Fruit fly (Drosophila melanogaster) whole organism, embryonic: ENCODE results near the gene Hrd3.
A peak's percentile ranks its signal among the peaks of the same experiment; 100 is the strongest.

Experiments
- CG10147 ChIP-seq: fragments of 200-800 bp; sonication (Bioruptor generic); optimal IDR thresholded peaks from 2 replicates; lab custom pipeline; 2019; ENCODE audit warnings: missing biosample characterization, mild to moderate bottlenecking, missing genetic modification characterization, moderate library complexity
- CG1024 ChIP-seq: fragments of 200-800 bp; sonication (Bioruptor generic); IDR thresholded peaks from 2 replicates; pipeline ENCODE4 v1.3.6; 2022; ENCODE audit warnings: missing biosample characterization, missing genetic modification characterization
- CG11085 ChIP-seq: fragments of 200-800 bp; sonication (Bioruptor generic); IDR thresholded peaks from 2 replicates; pipeline ENCODE4 v1.3.6; 2022; ENCODE audit warnings: missing biosample characterization, missing genetic modification characterization
- CG12155 ChIP-seq: fragments of 200-800 bp; sonication (Bioruptor generic); optimal IDR thresholded peaks from 3 replicates; lab custom pipeline; 2016; ENCODE audit warnings: missing biosample characterization, missing genetic modification characterization
- CG13424 ChIP-seq: fragments of 200-800 bp; sonication (Bioruptor generic); optimal IDR thresholded peaks from 2 replicates; lab custom pipeline; 2019; ENCODE audit warnings: missing biosample characterization, mild to moderate bottlenecking, missing genetic modification characterization, moderate library complexity
- CG14441 ChIP-seq: fragments of 200-800 bp; sonication (Bioruptor generic); IDR thresholded peaks from 2 replicates; pipeline ENCODE4 v1.3.6; 2022; ENCODE audit warnings: missing biosample characterization, missing genetic modification characterization
- CG15601 ChIP-seq: fragments of 200-800 bp; sonication (Bioruptor generic); optimal IDR thresholded peaks from 3 replicates; lab custom pipeline; 2019; ENCODE audit warnings: missing biosample characterization, mild to moderate bottlenecking, missing genetic modification characterization, moderate library complexity
- CG1603 ChIP-seq: fragments of 200-800 bp; sonication (Bioruptor generic); optimal IDR thresholded peaks from 2 replicates; lab custom pipeline; 2019; ENCODE audit warnings: missing biosample characterization, mild to moderate bottlenecking, missing genetic modification characterization, moderate library complexity
- CG17361 ChIP-seq: fragments of 200-800 bp; sonication (Bioruptor generic); IDR thresholded peaks from 3 replicates; pipeline ENCODE4 v1.3.6; 2022; ENCODE audit warnings: missing biosample characterization, missing genetic modification characterization
- CG1792 ChIP-seq: fragments of 200-800 bp; sonication (Bioruptor generic); optimal IDR thresholded peaks from 2 replicates; lab custom pipeline; 2016; ENCODE audit warnings: missing biosample characterization, missing genetic modification characterization
- CG2120 ChIP-seq: fragments of 200-800 bp; sonication (Bioruptor generic); optimal IDR thresholded peaks from 3 replicates; lab custom pipeline; 2016; ENCODE audit warnings: missing biosample characterization, missing genetic modification characterization
- CG2199 ChIP-seq: fragments of 200-800 bp; sonication (Bioruptor generic); IDR thresholded peaks from 3 replicates; pipeline ENCODE4 v1.3.6; 2022; ENCODE audit warnings: missing biosample characterization, missing genetic modification characterization
- CG31388 ChIP-seq: fragments of 200-800 bp; sonication (Bioruptor generic); optimal IDR thresholded peaks from 2 replicates; lab custom pipeline; 2016; ENCODE audit warnings: missing biosample characterization, missing genetic modification characterization
- CG34376 ChIP-seq: fragments of 200-800 bp; sonication (Bioruptor generic); optimal IDR thresholded peaks from 2 replicates; lab custom pipeline; 2018; ENCODE audit warnings: missing biosample characterization, mild to moderate bottlenecking, missing genetic modification characterization
- CG4282 ChIP-seq: fragments of 200-800 bp; sonication (Bioruptor generic); optimal IDR thresholded peaks from 2 replicates; lab custom pipeline; 2016; ENCODE audit warnings: missing biosample characterization, missing genetic modification characterization
- CG4360 ChIP-seq: fragments of 200-800 bp; sonication (Bioruptor generic); IDR thresholded peaks from 2 replicates; pipeline ENCODE4 v1.3.6; 2022; ENCODE audit warnings: missing biosample characterization, missing genetic modification characterization
- CG4707 ChIP-seq: fragments of 200-800 bp; sonication (Bioruptor generic); optimal IDR thresholded peaks from 2 replicates; lab custom pipeline; 2018; ENCODE audit warnings: missing biosample characterization, mild to moderate bottlenecking, missing genetic modification characterization, moderate library complexity
- CG6654 ChIP-seq: fragments of 200-800 bp; sonication (Bioruptor generic); optimal IDR thresholded peaks from 2 replicates; lab custom pipeline; 2017; ENCODE audit warnings: missing biosample characterization, mild to moderate bottlenecking, missing genetic modification characterization
- CG7786 ChIP-seq: fragments of 200-800 bp; sonication (Bioruptor generic); optimal IDR thresholded peaks from 2 replicates; lab custom pipeline; 2016; ENCODE audit warnings: missing biosample characterization, missing genetic modification characterization
- CG8388 ChIP-seq: fragments of 200-800 bp; sonication (Bioruptor generic); optimal IDR thresholded peaks from 2 replicates; lab custom pipeline; 2019; ENCODE audit warnings: missing biosample characterization, mild to moderate bottlenecking, missing genetic modification characterization, moderate library complexity
- CG9215 ChIP-seq: fragments of 200-800 bp; sonication (Bioruptor generic); IDR thresholded peaks from 2 replicates; pipeline ENCODE4 v1.3.6; 2022; ENCODE audit warnings: missing biosample characterization, missing genetic modification characterization
- CG9609 ChIP-seq: fragments of 200-800 bp; sonication (Bioruptor generic); optimal IDR thresholded peaks from 3 replicates; lab custom pipeline; 2016; ENCODE audit warnings: missing biosample characterization, missing genetic modification characterization
- Camta ChIP-seq: fragments of 200-800 bp; sonication (Bioruptor generic); optimal IDR thresholded peaks from 2 replicates; lab custom pipeline; 2016; ENCODE audit warnings: missing biosample characterization, missing genetic modification characterization
- Dip3 ChIP-seq: fragments of 200-800 bp; sonication (Bioruptor generic); optimal IDR thresholded peaks from 3 replicates; lab custom pipeline; 2016; ENCODE audit warnings: missing biosample characterization, missing genetic modification characterization
- ERR ChIP-seq: fragments of 200-800 bp; sonication (Bioruptor generic); optimal IDR thresholded peaks from 2 replicates; lab custom pipeline; 2016; ENCODE audit warnings: missing biosample characterization, missing genetic modification characterization
- HLH54F ChIP-seq: fragments of 200-800 bp; sonication (Bioruptor generic); optimal IDR thresholded peaks from 3 replicates; lab custom pipeline; 2016; ENCODE audit warnings: missing biosample characterization, missing genetic modification characterization
- HmgZ ChIP-seq: fragments of 200-800 bp; sonication (Bioruptor generic); optimal IDR thresholded peaks from 2 replicates; lab custom pipeline; 2018; ENCODE audit warnings: missing biosample characterization, mild to moderate bottlenecking, missing genetic modification characterization
- Lpt ChIP-seq: fragments of >200 bp; optimal IDR thresholded peaks from 2 replicates; lab custom pipeline; 2018; ENCODE audit warnings: missing biosample characterization, missing genetic modification characterization
- Med ChIP-seq: fragments of 200-800 bp; sonication (Bioruptor generic); peaks from one replicate; lab custom pipeline; 2016; ENCODE audit warnings: missing biosample characterization, missing genetic modification characterization, mild to moderate bottlenecking, inconsistent platforms, moderate library complexity
- Nf-YB ChIP-seq: fragments of 200-800 bp; sonication (Bioruptor generic); optimal IDR thresholded peaks from 3 replicates; lab custom pipeline; 2019; ENCODE audit warnings: missing biosample characterization, mild to moderate bottlenecking, missing genetic modification characterization, moderate library complexity
- Tbp ChIP-seq: fragments of >200 bp; optimal IDR thresholded peaks from 2 replicates; lab custom pipeline; 2018; ENCODE audit warnings: missing biosample characterization, missing genetic modification characterization
- ab ChIP-seq: fragments of 200-800 bp; sonication (Bioruptor generic); optimal IDR thresholded peaks from 2 replicates; lab custom pipeline; 2016; ENCODE audit warnings: missing biosample characterization, missing genetic modification characterization
- aop ChIP-seq: fragments of 200-800 bp; sonication (Bioruptor generic); IDR thresholded peaks from 2 replicates; pipeline ENCODE4 v1.3.6; 2022; ENCODE audit warnings: missing biosample characterization, missing genetic modification characterization
- ato ChIP-seq: fragments of 200-800 bp; sonication (Bioruptor generic); IDR thresholded peaks from 2 replicates; pipeline ENCODE4 v1.3.6; 2022; ENCODE audit warnings: missing biosample characterization, missing genetic modification characterization; ENCODE audit not compliant: partially characterized antibody
- cato ChIP-seq: fragments of 200-800 bp; sonication (Bioruptor generic); optimal IDR thresholded peaks from 2 replicates; lab custom pipeline; 2016; ENCODE audit warnings: missing biosample characterization, missing genetic modification characterization, borderline replicate concordance
- dysf ChIP-seq: fragments of 200-800 bp; sonication (Bioruptor generic); IDR thresholded peaks from 3 replicates; pipeline ENCODE4 v1.3.6; 2022; ENCODE audit warnings: missing biosample characterization, missing genetic modification characterization
- kni ChIP-seq: fragments of 200-800 bp; sonication (Bioruptor generic); optimal IDR thresholded peaks from 3 replicates; lab custom pipeline; 2017; ENCODE audit warnings: mild to moderate bottlenecking, missing biosample characterization, missing genetic modification reagents, missing genetic modification characterization
- lab ChIP-seq: fragments of 200-800 bp; sonication (Bioruptor generic); optimal IDR thresholded peaks from 3 replicates; lab custom pipeline; 2017; ENCODE audit warnings: missing biosample characterization, missing genetic modification characterization, mild to moderate bottlenecking, moderate library complexity, missing genetic modification reagents
- nom ChIP-seq: fragments of 200-800 bp; sonication (Bioruptor generic); optimal IDR thresholded peaks from 2 replicates; lab custom pipeline; 2017; ENCODE audit warnings: missing biosample characterization, missing genetic modification characterization, mild to moderate bottlenecking, moderate library complexity, missing genetic modification reagents
- pros ChIP-seq: fragments of 200-800 bp; sonication (Bioruptor generic); optimal IDR thresholded peaks from 3 replicates; lab custom pipeline; 2019; ENCODE audit warnings: missing biosample characterization, mild to moderate bottlenecking, missing genetic modification characterization, moderate library complexity
- psq ChIP-seq: fragments of 200-800 bp; sonication (Bioruptor generic); optimal IDR thresholded peaks from 2 replicates; lab custom pipeline; 2017; ENCODE audit warnings: missing biosample characterization, missing genetic modification characterization
- run ChIP-seq: fragments of 200-800 bp; sonication (Bioruptor generic); optimal IDR thresholded peaks from 3 replicates; lab custom pipeline; 2018; ENCODE audit warnings: missing biosample characterization, mild to moderate bottlenecking, missing genetic modification characterization
- seq ChIP-seq: fragments of 200-800 bp; sonication (Bioruptor generic); IDR thresholded peaks from 2 replicates; pipeline ENCODE4 v1.3.6; 2022; ENCODE audit warnings: missing biosample characterization, missing genetic modification characterization
- slou ChIP-seq: fragments of 200-800 bp; sonication (Bioruptor generic); optimal IDR thresholded peaks from 3 replicates; lab custom pipeline; 2016; ENCODE audit warnings: missing biosample characterization, missing genetic modification characterization
- tap ChIP-seq: fragments of 200-800 bp; optimal IDR thresholded peaks from 3 replicates; lab custom pipeline; 2019; ENCODE audit warnings: missing biosample characterization, mild to moderate bottlenecking, missing genetic modification characterization, moderate library complexity
- wor ChIP-seq: fragments of 200-800 bp; sonication (Bioruptor generic); IDR thresholded peaks from 2 replicates; pipeline ENCODE4 v1.3.6; 2022; ENCODE audit warnings: missing biosample characterization, missing genetic modification characterization
- zen2 ChIP-seq: fragments of 200-800 bp; sonication (Bioruptor generic); IDR thresholded peaks from 3 replicates; pipeline ENCODE4 v1.3.6; 2022; ENCODE audit warnings: missing biosample characterization, missing genetic modification characterization; ENCODE audit not compliant: partially characterized antibody
- zf30C ChIP-seq: fragments of 200-800 bp; sonication (Bioruptor generic); optimal IDR thresholded peaks from 3 replicates; lab custom pipeline; 2018; ENCODE audit warnings: missing biosample characterization, mild to moderate bottlenecking, missing genetic modification characterization

The Hrd3 gene

dm6 chr3R:23782456-23783402, 24.4 kb upstream of the Hrd3 start (continued):
- peak; percentile 63 for TF ChIP-seq pros (GFP tag; lab: Kevin White, UChicago)
- TF ChIP-seq kni (GFP tag; lab: Kevin White, UChicago): peak; percentile 95
- TF ChIP-seq CG15601 (tag; lab: Kevin White, UChicago): peak; percentile 93
- peak; percentile 50 for TF ChIP-seq CG9215
- TF ChIP-seq ERR (GFP tag; lab: Kevin White, UChicago): no peak
- peak; percentile 91 for TF ChIP-seq CG1603 (tag; lab: Kevin White, UChicago)
- peak; percentile 52 for TF ChIP-seq psq (GFP tag; lab: Kevin White, UChicago)
- peak; percentile 73 for TF ChIP-seq CG14441
- peak; percentile 65 for TF ChIP-seq CG6654 (GFP tag; lab: Kevin White, UChicago)
- TF ChIP-seq seq (GFP tag; lab: Robert Waterston, UW): peak; percentile 30; the same call in 1 of the 2 replicates
- TF ChIP-seq HLH54F (GFP tag; lab: Kevin White, UChicago): peak; percentile 50
- TF ChIP-seq CG9609 (GFP tag; lab: Kevin White, UChicago): peak; percentile 62
- peak; percentile 85 for TF ChIP-seq Camta (GFP tag; lab: Kevin White, UChicago)
- TF ChIP-seq lab (GFP tag; lab: Kevin White, UChicago): peak; percentile 86
- TF ChIP-seq dysf (GFP tag; lab: Robert Waterston, UW): peak; percentile 74; the same call in 2 of the 3 replicates
- TF ChIP-seq CG1792: peak; percentile 70
- TF ChIP-seq CG4360 (GFP tag; lab: Robert Waterston, UW): peak; percentile 30; the same call in 1 of the 2 replicates
- peak; percentile 69; the same call in 2 of the 3 replicates for TF ChIP-seq CG2199 (GFP tag; lab: Robert Waterston, UW)
- peak; percentile 91 for TF ChIP-seq Med (GFP tag; lab: Kevin White, UChicago)
- TF ChIP-seq ab (GFP tag; lab: Kevin White, UChicago): peak; percentile 83
- TF ChIP-seq zen2 (GFP tag; lab: Robert Waterston, UW): no peak
- peak; percentile 94 for TF ChIP-seq CG17361 (GFP tag; lab: Robert Waterston, UW)
- peak; percentile 82 for TF ChIP-seq CG13424 (tag; lab: Kevin White, UChicago)
- TF ChIP-seq tap (tag; lab: Kevin White, UChicago): peak; percentile 77
- peak; percentile 27; the same call in 1 of the 2 replicates for TF ChIP-seq aop (GFP tag; lab: Robert Waterston, UW)
- TF ChIP-seq CG12155: peak; percentile 72
- TF ChIP-seq nom (GFP tag; lab: Kevin White, UChicago): peak; percentile 46
- TF ChIP-seq zf30C (GFP tag; lab: Kevin White, UChicago): peak; percentile 100
- peak; percentile 73 for TF ChIP-seq cato
- peak; percentile 70 for TF ChIP-seq run (tag; lab: Kevin White, UChicago)
- peak; percentile 23 for TF ChIP-seq CG2120 (GFP tag; lab: Kevin White, UChicago)
- TF ChIP-seq CG4707 (GFP tag; lab: Kevin White, UChicago): peak; percentile 72
- TF ChIP-seq CG10147 (GFP tag; lab: Kevin White, UChicago): peak; percentile 1
- TF ChIP-seq wor (GFP tag; lab: Robert Waterston, UW): peak; percentile 73
- peak; percentile 87 for TF ChIP-seq CG34376 (GFP tag; lab: Kevin White, UChicago)
- TF ChIP-seq CG11085 (GFP tag; lab: Robert Waterston, UW): no peak
- peak; percentile 61 for TF ChIP-seq CG7786 (GFP tag; lab: Kevin White, UChicago)
- peak; percentile 64 for TF ChIP-seq Nf-YB (GFP tag; lab: Kevin White, UChicago)
- TF ChIP-seq Lpt (GFP tag; lab: Kevin White, UChicago): no peak
- peak; percentile 68 for TF ChIP-seq CG31388
- peak; percentile 72 for TF ChIP-seq HmgZ (tag; lab: Kevin White, UChicago)
- TF ChIP-seq CG8388 (GFP tag; lab: Kevin White, UChicago): peak; percentile 97
- peak; percentile 81 for TF ChIP-seq CG1024 (GFP tag; lab: Robert Waterston, UW)
- peak; percentile 18 for TF ChIP-seq slou (GFP tag; lab: Kevin White, UChicago)
- no peak for TF ChIP-seq Tbp
- TF ChIP-seq ato (GFP tag; lab: Robert Waterston, UW): no peak
- peak; percentile 19 for TF ChIP-seq Dip3 (GFP tag; lab: Kevin White, UChicago)
- TF ChIP-seq CG4282 (GFP tag; lab: Kevin White, UChicago): peak; percentile 65
